Worm (Caenorhabditis elegans) whole organism, L1 larva: Measurements from ENCODE around the gene npr-5.

ENCODE experiments used
- C04F5.9 ChIP-seq: sonication (generic microtip); optimal IDR thresholded peaks from 2 replicates; lab custom pipeline; 2016; ENCODE audit warnings: missing genetic modification characterization, missing compliant biosample characterization
- alr-1 ChIP-seq: fragments of 200-800 bp; sonication (Bioruptor generic); optimal IDR thresholded peaks from 2 replicates; lab custom pipeline; 2018; ENCODE audit warnings: borderline replicate concordance, mild to moderate bottlenecking, missing genetic modification characterization, missing compliant biosample characterization
- aly-2 ChIP-seq: fragments of 150-350 bp; optimal IDR thresholded peaks from 2 replicates; lab custom pipeline; 2014; ENCODE audit warnings: missing biosample characterization, missing genetic modification characterization
- blmp-1 ChIP-seq: fragments of 150-350 bp; optimal IDR thresholded peaks from 2 replicates; lab custom pipeline; 2014; ENCODE audit warnings: missing biosample characterization, missing genetic modification characterization
- ceh-63 ChIP-seq: fragments of 200-800 bp; sonication (Bioruptor generic); optimal IDR thresholded peaks from 2 replicates; lab custom pipeline; 2018; ENCODE audit warnings: mild to moderate bottlenecking, missing genetic modification characterization, missing compliant biosample characterization
- ceh-8 ChIP-seq: fragments of 200-800 bp; sonication (Bioruptor generic); optimal IDR thresholded peaks from 2 replicates; lab custom pipeline; 2018; ENCODE audit warnings: mild to moderate bottlenecking, missing genetic modification characterization, moderate library complexity, missing compliant biosample characterization
- ceh-88 ChIP-seq: fragments of 200-800 bp; sonication (Bioruptor generic); IDR thresholded peaks from 2 replicates; pipeline ENCODE4 v1.3.6; 2022; ENCODE audit warnings: missing genetic modification characterization, missing compliant biosample characterization
- ces-1 ChIP-seq: fragments of 150-350 bp; optimal IDR thresholded peaks from 2 replicates; lab custom pipeline; 2014; ENCODE audit warnings: missing biosample characterization, missing genetic modification reagents, missing genetic modification characterization
- dpl-1 ChIP-seq, 3 experiments: fragments of 150-350 bp in 2 of 3; sonication (generic microtip) in 1 of 3; optimal IDR thresholded peaks; 2 replicates each; lab custom pipeline; 2014 to 2017; ENCODE audit warnings: missing biosample characterization in 3 of 3, missing genetic modification characterization in 3 of 3, missing genetic modification reagents in 3 of 3
- efl-1 ChIP-seq, 4 experiments: fragments of 150-350 bp; optimal IDR thresholded peaks in 3 of 4; peaks in 1 of 4; 1 replicate in 1 of 4; 2 replicates in 3 of 4; lab custom pipeline; 2014; ENCODE audit warnings: missing biosample characterization in 2 of 4, missing genetic modification characterization in 2 of 4, missing genetic modification reagents in 2 of 4
- elt-2 ChIP-seq: sonication (generic microtip); optimal IDR thresholded peaks from 2 replicates; lab custom pipeline; 2016; ENCODE audit warnings: missing genetic modification characterization, mild to moderate bottlenecking, inconsistent platforms, missing compliant biosample characterization, missing genetic modification reagents
- fkh-4 ChIP-seq: sonication (generic microtip); optimal IDR thresholded peaks from 2 replicates; lab custom pipeline; 2016; ENCODE audit warnings: missing compliant biosample characterization, missing genetic modification characterization, borderline replicate concordance
- hlh-17 ChIP-seq: fragments of 200-800 bp; sonication (Bioruptor generic); optimal IDR thresholded peaks from 2 replicates; lab custom pipeline; 2018; ENCODE audit warnings: missing genetic modification characterization, mild to moderate bottlenecking, missing compliant biosample characterization, moderate library complexity, borderline replicate concordance
- isw-1 ChIP-seq: fragments of 200-800 bp; sonication (Bioruptor generic); IDR thresholded peaks from 2 replicates; pipeline ENCODE4 v1.3.6; 2022; ENCODE audit warnings: missing genetic modification characterization, missing compliant biosample characterization
- lin-39 ChIP-seq: fragments of 150-350 bp; optimal IDR thresholded peaks from 2 replicates; lab custom pipeline; 2014; ENCODE audit warnings: missing biosample characterization, missing genetic modification reagents, missing genetic modification characterization
- lsy-2 ChIP-seq, 2 experiments: fragments of 150-350 bp; optimal IDR thresholded peaks; 2 replicates each; lab custom pipeline; 2014; ENCODE audit warnings: missing biosample characterization in 2 of 2, missing genetic modification characterization in 2 of 2
- mab-9 ChIP-seq: fragments of 200-800 bp; sonication (Bioruptor generic); IDR thresholded peaks from 2 replicates; pipeline ENCODE4 v1.3.6; 2022; ENCODE audit warnings: missing genetic modification reagents, missing genetic modification characterization, missing compliant biosample characterization
- mep-1 ChIP-seq: fragments of 150-350 bp; optimal IDR thresholded peaks from 2 replicates; lab custom pipeline; 2014; ENCODE audit warnings: missing biosample characterization, missing genetic modification characterization
- nhr-19 ChIP-seq: fragments of 200-800 bp; sonication (Bioruptor generic); conservative IDR thresholded peaks from 2 replicates; pipeline ENCODE4 v1.3.6; 2022; ENCODE audit warnings: missing genetic modification characterization, missing compliant biosample characterization
- nhr-47 ChIP-seq: sonication (generic microtip); optimal IDR thresholded peaks from 2 replicates; lab custom pipeline; 2016; ENCODE audit warnings: mild to moderate bottlenecking, missing genetic modification characterization, moderate library complexity, missing compliant biosample characterization
- nhr-76 ChIP-seq: sonication (generic microtip); optimal IDR thresholded peaks from 2 replicates; lab custom pipeline; 2017; ENCODE audit warnings: missing biosample characterization, missing genetic modification characterization
- nhr-84 ChIP-seq: sonication (generic microtip); optimal IDR thresholded peaks from 2 replicates; lab custom pipeline; 2017; ENCODE audit warnings: missing biosample characterization, missing genetic modification characterization
- nhr-90 ChIP-seq: sonication (generic microtip); optimal IDR thresholded peaks from 2 replicates; lab custom pipeline; 2016; ENCODE audit warnings: mild to moderate bottlenecking, missing genetic modification characterization, missing compliant biosample characterization; ENCODE audit not compliant: poor library complexity
- rnt-1 ChIP-seq: sonication (generic microtip); optimal IDR thresholded peaks from 2 replicates; lab custom pipeline; 2016; ENCODE audit warnings: mild to moderate bottlenecking, missing genetic modification characterization, moderate library complexity, missing compliant biosample characterization
- skn-1 ChIP-seq: fragments of 150-350 bp; optimal IDR thresholded peaks from 2 replicates; lab custom pipeline; 2014; ENCODE audit warnings: missing biosample characterization, missing genetic modification characterization
- snu-23 ChIP-seq: sonication (generic microtip); optimal IDR thresholded peaks from 2 replicates; lab custom pipeline; 2016; ENCODE audit warnings: missing genetic modification characterization, missing compliant biosample characterization
- sox-4 ChIP-seq: sonication (generic microtip); optimal IDR thresholded peaks from 2 replicates; lab custom pipeline; 2016; ENCODE audit warnings: missing genetic modification characterization, missing compliant biosample characterization
- tbx-2 ChIP-seq: sonication (generic microtip); optimal IDR thresholded peaks from 2 replicates; lab custom pipeline; 2016; ENCODE audit warnings: missing genetic modification characterization, missing compliant biosample characterization
- unc-62 ChIP-seq: fragments of 150-350 bp; optimal IDR thresholded peaks from 2 replicates; lab custom pipeline; 2014; ENCODE audit warnings: missing biosample characterization, missing genetic modification reagents, missing genetic modification characterization
- zip-4 ChIP-seq: fragments of 200-800 bp; sonication (Bioruptor generic); optimal IDR thresholded peaks from 2 replicates; lab custom pipeline; 2018; ENCODE audit warnings: mild to moderate bottlenecking, missing genetic modification characterization, moderate library complexity, missing compliant biosample characterization

npr-5 gene

DNA sequence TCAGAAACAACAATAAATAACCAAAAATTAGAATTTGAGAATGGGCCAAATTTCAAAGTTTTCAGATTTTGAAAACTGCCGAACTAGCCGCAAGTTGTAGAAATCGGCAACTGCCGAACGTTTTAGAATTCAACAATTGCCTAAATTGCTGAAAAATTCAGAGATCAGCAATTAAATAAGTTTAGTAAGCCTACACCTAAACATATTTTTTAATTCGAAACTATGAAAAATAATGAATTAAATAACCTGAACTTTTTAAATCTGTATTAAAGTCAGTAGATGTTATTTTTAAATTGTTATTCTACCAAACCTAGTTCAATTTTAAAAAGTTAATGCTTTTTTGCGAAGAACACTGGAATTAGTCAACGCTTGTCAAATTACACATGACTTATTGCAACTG, 22.8 kb downstream of the npr-5 start, which contains the start of gene nhr-204:
TSS of gene nhr-204 (minus strand) at position 101 of the 400 bp plus-strand sequence.
- TF ChIP-seq elt-2 (tag; lab: Kevin White, UChicago) (no peak), nhr-90 (no peak), isw-1 (GFP tag; lab: Robert Waterston, UW) (no peak), hlh-17 (GFP tag; lab: Kevin White, UChicago) (no peak), aly-2 (no peak), efl-1 (optimal IDR thresholded peaks at IDR 0.05; lab: Kevin White, UChicago) (no peak), efl-1 (GFP tag; optimal IDR thresholded peaks at IDR 0.05 in 1 of 2; lab: Kevin White, UChicago) (no peak), alr-1 (tag; lab: Kevin White, UChicago) (no peak), ceh-88 (GFP tag; lab: Robert Waterston, UW) (no peak), mab-9 (no peak), lin-39 (no peak), ces-1 (GFP tag; lab: Kevin White, UChicago) (no peak), unc-62 (GFP tag; lab: Kevin White, UChicago) (no peak), mep-1 (tag; lab: Kevin White, UChicago) (no peak), nhr-47 (tag; lab: Kevin White, UChicago) (no peak)
- TF ChIP-seq, all 84 proteins: peak for 0

DNA sequence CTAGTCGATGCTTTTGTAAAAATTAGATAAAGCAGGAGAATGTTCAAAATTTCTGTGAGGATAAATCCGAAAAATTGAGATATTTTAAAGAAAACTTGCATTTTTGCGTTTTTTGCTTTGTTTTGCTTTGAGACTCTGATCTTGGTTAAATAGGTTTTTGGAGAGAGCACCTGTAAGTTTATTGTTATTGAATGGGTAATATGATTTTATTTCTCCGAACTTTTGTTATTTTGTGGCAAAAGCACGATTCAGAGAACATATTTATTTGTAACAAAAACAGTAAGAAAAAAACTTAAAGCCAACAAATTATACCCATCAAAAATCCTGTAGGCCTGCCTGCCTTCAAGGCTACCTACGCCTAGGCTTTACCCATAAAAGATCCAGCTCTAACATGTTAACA, 26.9 kb downstream of the npr-5 start, which contains the start of gene str-121:
TSS of gene str-121 (minus strand) at position 101 of the 400 bp plus-strand sequence.
- no peak for TF ChIP-seq mab-9
- no peak for TF ChIP-seq ceh-63 (GFP tag; lab: Kevin White, UChicago)
- TF ChIP-seq mep-1 (tag; lab: Kevin White, UChicago), result no peak
- no peak for TF ChIP-seq efl-1 (optimal IDR thresholded peaks at IDR 0.05; lab: Kevin White, UChicago)
- peak in 1 of 2 experiments; percentile 54 for TF ChIP-seq efl-1 (GFP tag; optimal IDR thresholded peaks at IDR 0.05 in 1 of 2; lab: Kevin White, UChicago)
- no peak for TF ChIP-seq nhr-84

DNA sequence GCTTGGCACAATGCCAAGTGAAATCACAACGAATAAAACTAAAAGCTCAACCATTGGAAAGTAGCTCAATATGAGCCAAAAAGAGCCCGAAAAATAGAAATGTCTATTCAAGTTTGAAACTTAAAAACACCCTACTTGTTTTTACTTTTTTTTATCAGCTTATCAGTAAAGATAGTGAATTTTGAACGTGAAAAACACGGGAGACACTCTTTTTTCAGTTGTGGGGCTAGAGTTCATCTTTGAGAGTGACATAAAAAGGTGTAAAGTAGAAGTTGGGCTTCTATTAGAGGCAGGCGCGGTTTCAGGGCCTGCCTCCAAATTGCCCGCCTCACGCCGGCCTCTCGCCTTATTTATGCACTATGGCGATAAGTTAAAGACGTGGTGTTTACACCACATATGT, 29.9 kb downstream of the npr-5 start, which contains the start of gene oac-39:
TSS of gene oac-39 (minus strand) at position 101 of the 400 bp plus-strand sequence.
- TF ChIP-seq tbx-2 (tag; lab: Kevin White, UChicago) (no peak), nhr-76 (tag; lab: Kevin White, UChicago) (no peak), blmp-1 (tag; lab: Kevin White, UChicago) (no peak), nhr-19 (no peak)

DNA sequence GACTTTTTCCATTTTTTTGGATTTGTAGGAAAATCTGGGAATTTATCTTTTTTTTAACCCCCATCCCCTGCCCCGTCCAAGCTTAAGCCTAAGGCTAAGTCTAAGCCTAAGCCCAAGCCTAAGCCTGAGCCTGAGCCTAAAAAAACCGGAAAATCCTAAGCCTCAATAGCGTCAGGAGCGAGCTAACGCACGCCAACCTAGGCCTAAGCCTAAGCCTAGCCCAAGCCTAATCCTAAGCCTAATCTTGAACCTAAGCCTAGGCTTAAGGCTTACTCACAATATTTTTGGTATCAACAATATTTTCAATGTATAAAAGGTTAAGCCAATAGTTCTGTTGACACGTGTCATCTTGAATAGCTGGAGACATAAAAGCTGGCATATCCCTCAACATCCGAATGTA, 32.9 kb downstream of the npr-5 start:
- TF ChIP-seq isw-1 (GFP tag; lab: Robert Waterston, UW), result no peak
- no peak for TF ChIP-seq lsy-2 (tag; optimal IDR thresholded peaks at IDR 0.05; lab: Kevin White, UChicago)
- TF ChIP-seq zip-4, result no peak
- no peak for TF ChIP-seq fkh-4 (tag; lab: Kevin White, UChicago)
- no peak for TF ChIP-seq skn-1 (tag; lab: Kevin White, UChicago)
- TF ChIP-seq C04F5.9 (tag; lab: Kevin White, UChicago), result no peak
- TF ChIP-seq dpl-1 (GFP tag; optimal IDR thresholded peaks at IDR 0.05; lab: Kevin White, UChicago), result no peak
- no peak for TF ChIP-seq snu-23 (GFP tag; lab: Kevin White, UChicago)
- TF ChIP-seq hlh-17 (GFP tag; lab: Kevin White, UChicago), result no peak
- no peak for TF ChIP-seq ceh-88 (GFP tag; lab: Robert Waterston, UW)

DNA sequence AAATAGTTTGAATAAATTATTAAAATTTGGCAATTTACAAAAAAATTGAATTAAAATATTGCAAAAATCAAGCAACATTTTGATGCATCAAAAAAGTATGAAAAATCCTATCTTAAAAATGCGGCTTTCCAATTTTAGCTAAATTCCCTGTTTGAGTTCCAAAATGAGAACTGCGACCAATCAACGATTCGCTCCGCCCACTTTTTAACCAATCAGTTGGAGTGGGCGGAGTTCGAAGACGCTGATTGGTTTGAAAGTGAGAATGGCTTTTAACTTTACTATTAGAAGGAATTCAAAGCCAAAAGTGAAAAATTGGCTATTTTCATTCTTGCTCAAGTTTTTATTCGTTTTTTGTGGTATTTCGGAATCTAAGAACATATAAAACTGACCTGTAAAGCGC, 33.9 kb downstream of the npr-5 start:
- TF ChIP-seq blmp-1 (tag; lab: Kevin White, UChicago), result no peak
- no peak for TF ChIP-seq efl-1 (optimal IDR thresholded peaks at IDR 0.05; lab: Kevin White, UChicago)
- peak in 1 of 2 experiments; percentile 76 for TF ChIP-seq efl-1 (GFP tag; optimal IDR thresholded peaks at IDR 0.05 in 1 of 2; lab: Kevin White, UChicago)

DNA sequence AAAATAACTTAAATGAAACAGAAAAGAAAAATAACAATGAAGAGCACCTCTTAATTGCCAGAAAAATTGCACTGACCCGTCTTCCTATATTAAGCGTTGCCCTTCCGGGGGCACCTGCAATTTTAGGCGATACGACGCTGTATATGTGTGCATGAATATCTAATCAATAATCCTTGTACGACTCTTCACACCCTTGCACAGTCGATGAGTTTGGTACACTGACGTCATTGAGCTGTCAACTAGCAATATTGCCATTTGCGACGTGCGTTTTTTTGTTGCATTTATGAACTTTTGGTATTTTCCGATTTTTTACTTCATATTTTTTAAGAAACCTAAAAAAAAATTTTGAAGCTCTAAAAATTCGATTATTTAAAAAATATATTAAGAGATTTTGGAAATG, 35.4 kb downstream of the npr-5 start, which contains the start of gene kin-34:
TSS of gene kin-34 (minus strand) at position 101 of the 400 bp plus-strand sequence.
- TF ChIP-seq alr-1 (tag; lab: Kevin White, UChicago) (no peak), nhr-90 (no peak), zip-4 (no peak), sox-4 (tag; lab: Kevin White, UChicago) (no peak), ceh-8 (GFP tag; lab: Kevin White, UChicago) (no peak), isw-1 (GFP tag; lab: Robert Waterston, UW) (no peak), rnt-1 (tag; lab: Kevin White, UChicago) (no peak)
- TF ChIP-seq, all 84 proteins: peak for 0
